Worm (Caenorhabditis elegans): Measurements from ENCODE around the gene D2096.10.

Gene D2096.10

DNA sequence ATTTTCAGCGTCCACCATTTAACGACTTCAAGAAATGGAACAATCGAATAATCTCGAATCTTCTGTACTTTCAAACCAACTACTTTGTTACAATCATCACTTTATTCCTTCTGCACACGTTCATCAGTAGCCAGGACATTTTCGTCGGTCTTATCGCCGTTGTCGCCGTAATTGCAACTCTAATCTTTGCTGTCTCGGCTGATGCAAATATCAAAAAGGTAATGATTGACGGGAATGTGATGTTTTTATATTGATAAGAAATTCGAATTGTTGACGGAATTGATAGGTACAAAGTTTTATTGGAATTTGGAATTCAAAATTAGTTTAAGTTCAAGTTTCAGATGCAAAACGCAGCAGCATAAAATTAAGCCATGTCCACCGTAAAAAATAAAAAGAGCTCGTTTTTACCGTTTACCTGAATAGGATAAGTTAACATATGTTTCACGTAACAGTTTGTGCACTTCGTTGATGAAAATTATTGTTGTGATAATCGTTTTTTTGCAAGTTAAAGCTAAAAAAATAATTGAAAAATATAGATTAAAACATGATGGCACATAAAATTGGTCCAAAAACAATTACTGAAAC lies 8.7 kb downstream of the D2096.10 start:
- TF ChIP-seq aly-1 (tag; optimal IDR thresholded peaks at IDR 0.05) (no peak), tra-4 (tag; optimal IDR thresholded peaks at IDR 0.05) (no peak), hnd-1 (tag; optimal IDR thresholded peaks at IDR 0.05) (no peak), tbx-37 (GFP tag; conservative IDR thresholded peaks at IDR 0.05) (no peak), ceh-13 (GFP tag; optimal IDR thresholded peaks at IDR 0.05) (no peak)

DNA sequence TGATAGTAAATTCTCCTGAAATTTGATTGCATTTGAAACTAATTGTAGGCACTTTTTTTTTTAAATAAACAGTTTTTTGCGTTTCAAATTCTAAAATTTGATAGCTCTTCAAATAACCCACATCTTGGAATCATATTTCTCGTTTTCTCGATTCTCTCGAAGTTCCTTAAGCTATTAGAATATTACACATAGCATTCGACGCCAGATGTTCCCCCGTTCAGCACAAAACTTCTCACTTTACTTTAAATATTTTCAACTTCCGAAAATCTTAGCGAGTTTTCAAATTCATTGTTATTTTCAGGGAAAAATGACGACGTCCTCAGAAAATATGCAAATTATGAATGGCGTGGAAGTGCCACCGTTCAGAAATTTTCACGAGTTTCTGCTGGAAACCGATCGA lies 9.4 kb downstream of the D2096.10 start, which contains the start of gene praf-3:
Gene praf-3 (plus strand): TSS at position 301 of the 400 bp plus-strand sequence.
- TF ChIP-seq scrt-1 (GFP tag; IDR thresholded peaks at IDR 0.05), result no peak
- no peak for TF ChIP-seq ceh-36 (tag; optimal IDR thresholded peaks at IDR 0.05)
- no peak for TF ChIP-seq tbx-37 (GFP tag; conservative IDR thresholded peaks at IDR 0.05)
- TF ChIP-seq ets-7 (tag; optimal IDR thresholded peaks at IDR 0.05), result no peak
- TF ChIP-seq flt-1 (GFP tag; IDR thresholded peaks at IDR 0.05), result no peak
- no peak for TF ChIP-seq pes-1 (GFP tag; IDR thresholded peaks at IDR 0.05)
- TF ChIP-seq aly-1 (tag; optimal IDR thresholded peaks at IDR 0.05), result no peak
- no peak for TF ChIP-seq tbx-11 (GFP tag; IDR thresholded peaks at IDR 0.05)
- TF ChIP-seq F13C5.2 (tag; optimal IDR thresholded peaks at IDR 0.05), result no peak
- no peak for TF ChIP-seq sea-1 (GFP tag; conservative IDR thresholded peaks at IDR 0.05)
- TF ChIP-seq hmbx-1 (tag; optimal IDR thresholded peaks at IDR 0.05), result no peak
- TF ChIP-seq tra-4 (tag; optimal IDR thresholded peaks at IDR 0.05), result no peak
- TF ChIP-seq hnd-1 (tag; optimal IDR thresholded peaks at IDR 0.05), result no peak
- no peak for TF ChIP-seq ama-1 (optimal IDR thresholded peaks at IDR 0.05)
- TF ChIP-seq ceh-13 (GFP tag; optimal IDR thresholded peaks at IDR 0.05), result no peak

DNA sequence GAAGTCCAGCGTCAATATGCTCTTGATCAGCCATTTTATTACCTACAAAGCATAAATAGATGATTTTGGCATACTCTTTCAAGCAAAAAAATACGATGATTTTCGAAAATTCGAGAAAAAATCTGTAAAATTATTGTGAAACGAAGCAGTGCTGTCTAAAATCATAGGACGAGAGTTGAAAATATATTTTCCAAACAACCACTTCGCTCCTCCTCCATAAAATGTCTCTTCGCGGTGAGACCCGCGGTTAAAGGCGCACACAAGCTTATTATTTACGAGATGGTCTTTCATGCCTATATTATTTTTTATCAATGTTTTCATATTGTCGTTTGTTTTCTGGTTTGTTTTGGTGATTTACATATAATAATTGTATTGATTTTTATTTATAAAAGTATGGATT lies 9.8 kb downstream of the D2096.10 start, which contains the start of gene nap-1:
Gene nap-1 (minus strand): TSS at position 42 of the 400 bp plus-strand sequence.
- no peak for TF ChIP-seq sea-1 (GFP tag; conservative IDR thresholded peaks at IDR 0.05)
- TF ChIP-seq hnd-1 (tag; optimal IDR thresholded peaks at IDR 0.05), result no peak
- TF ChIP-seq tra-4 (tag; optimal IDR thresholded peaks at IDR 0.05), result no peak
- TF ChIP-seq pes-1 (GFP tag; IDR thresholded peaks at IDR 0.05), result no peak
- no peak for TF ChIP-seq tbx-11 (GFP tag; IDR thresholded peaks at IDR 0.05)
- no peak for TF ChIP-seq hmbx-1 (tag; optimal IDR thresholded peaks at IDR 0.05)
- TF ChIP-seq flt-1 (GFP tag; IDR thresholded peaks at IDR 0.05), result no peak
- no peak for TF ChIP-seq scrt-1 (GFP tag; IDR thresholded peaks at IDR 0.05)
- no peak for TF ChIP-seq ets-7 (tag; optimal IDR thresholded peaks at IDR 0.05)
- TF ChIP-seq B0310.2 (tag; optimal IDR thresholded peaks at IDR 0.05), result no peak
- TF ChIP-seq ama-1 (optimal IDR thresholded peaks at IDR 0.05), result no peak
- no peak for TF ChIP-seq ceh-13 (GFP tag; optimal IDR thresholded peaks at IDR 0.05)
- no peak for TF ChIP-seq aly-1 (tag; optimal IDR thresholded peaks at IDR 0.05)

DNA sequence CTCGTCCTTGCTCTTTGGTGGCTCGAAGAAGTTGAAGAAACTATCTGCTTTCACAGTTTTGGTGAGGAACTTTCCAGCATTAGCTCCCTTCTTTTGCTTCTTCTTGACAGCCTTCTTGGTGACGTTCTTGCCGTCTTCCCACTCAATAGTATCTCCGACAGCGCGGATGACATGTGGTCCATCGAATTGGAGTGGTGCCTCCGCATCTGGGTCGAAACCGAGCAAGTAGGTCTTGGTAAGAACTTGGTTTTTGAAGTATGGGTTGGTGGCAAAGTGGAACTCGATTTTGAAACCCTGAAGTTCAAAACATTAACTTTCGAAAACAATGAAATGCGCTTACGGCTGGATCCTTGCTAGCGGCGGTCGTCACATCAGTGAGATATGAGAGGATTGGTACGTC lies 10.8 kb downstream of the D2096.10 start:
- no peak for TF ChIP-seq F13C5.2 (tag; optimal IDR thresholded peaks at IDR 0.05)
- no peak for TF ChIP-seq pes-1 (GFP tag; IDR thresholded peaks at IDR 0.05)
- no peak for TF ChIP-seq tra-4 (tag; optimal IDR thresholded peaks at IDR 0.05)
- TF ChIP-seq sea-1 (GFP tag; conservative IDR thresholded peaks at IDR 0.05), result no peak
- no peak for TF ChIP-seq B0310.2 (tag; optimal IDR thresholded peaks at IDR 0.05)
- no peak for TF ChIP-seq ceh-13 (GFP tag; optimal IDR thresholded peaks at IDR 0.05)
- no peak for TF ChIP-seq hnd-1 (tag; optimal IDR thresholded peaks at IDR 0.05)
- no peak for TF ChIP-seq tbx-11 (GFP tag; IDR thresholded peaks at IDR 0.05)
- TF ChIP-seq ets-7 (tag; optimal IDR thresholded peaks at IDR 0.05), result no peak
- TF ChIP-seq ceh-36 (tag; optimal IDR thresholded peaks at IDR 0.05), result no peak
- no peak for TF ChIP-seq flt-1 (GFP tag; IDR thresholded peaks at IDR 0.05)
- no peak for TF ChIP-seq tbx-37 (GFP tag; conservative IDR thresholded peaks at IDR 0.05)
- TF ChIP-seq scrt-1 (GFP tag; IDR thresholded peaks at IDR 0.05), result no peak
- TF ChIP-seq ama-1 (optimal IDR thresholded peaks at IDR 0.05), result no peak
- no peak for TF ChIP-seq aly-1 (tag; optimal IDR thresholded peaks at IDR 0.05)
- no peak for TF ChIP-seq hmbx-1 (tag; optimal IDR thresholded peaks at IDR 0.05)
- TF ChIP-seq hmg-4 (GFP tag; optimal IDR thresholded peaks at IDR 0.05), result no peak

DNA sequence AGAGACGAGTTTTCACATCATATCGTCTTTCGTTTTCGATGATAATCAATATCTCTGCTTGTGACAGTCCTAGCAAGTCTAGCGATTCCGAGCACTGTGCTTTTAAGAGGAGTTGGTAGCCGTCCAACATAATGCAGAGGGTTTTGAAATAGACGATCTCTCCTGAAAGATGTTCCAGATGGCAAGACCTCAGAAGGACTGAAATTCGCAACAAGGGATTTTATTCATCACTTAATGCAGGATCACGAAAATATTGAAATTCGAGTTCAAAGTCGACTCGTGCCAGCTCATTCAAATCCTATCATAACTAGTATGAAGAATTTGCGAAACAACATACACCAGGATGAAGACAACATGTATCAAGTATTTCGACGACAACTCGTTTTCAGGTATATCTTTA lies 11.5 kb downstream of the D2096.10 start, which contains the start of gene D2096.7:
Gene D2096.7 (minus strand): TSS at position 130 of the 400 bp plus-strand sequence.
- TF ChIP-seq flt-1 (GFP tag; IDR thresholded peaks at IDR 0.05), result no peak
- no peak for TF ChIP-seq sea-1 (GFP tag; conservative IDR thresholded peaks at IDR 0.05)
- no peak for TF ChIP-seq aly-1 (tag; optimal IDR thresholded peaks at IDR 0.05)
- TF ChIP-seq scrt-1 (GFP tag; IDR thresholded peaks at IDR 0.05), result no peak
- no peak for TF ChIP-seq F13C5.2 (tag; optimal IDR thresholded peaks at IDR 0.05)
- TF ChIP-seq ama-1 (optimal IDR thresholded peaks at IDR 0.05), result no peak
- no peak for TF ChIP-seq hmg-4 (GFP tag; optimal IDR thresholded peaks at IDR 0.05)
- TF ChIP-seq ceh-36 (tag; optimal IDR thresholded peaks at IDR 0.05), result no peak
- no peak for TF ChIP-seq pes-1 (GFP tag; IDR thresholded peaks at IDR 0.05)
- TF ChIP-seq tra-4 (tag; optimal IDR thresholded peaks at IDR 0.05), result no peak
- TF ChIP-seq ceh-13 (GFP tag; optimal IDR thresholded peaks at IDR 0.05), result no peak

DNA sequence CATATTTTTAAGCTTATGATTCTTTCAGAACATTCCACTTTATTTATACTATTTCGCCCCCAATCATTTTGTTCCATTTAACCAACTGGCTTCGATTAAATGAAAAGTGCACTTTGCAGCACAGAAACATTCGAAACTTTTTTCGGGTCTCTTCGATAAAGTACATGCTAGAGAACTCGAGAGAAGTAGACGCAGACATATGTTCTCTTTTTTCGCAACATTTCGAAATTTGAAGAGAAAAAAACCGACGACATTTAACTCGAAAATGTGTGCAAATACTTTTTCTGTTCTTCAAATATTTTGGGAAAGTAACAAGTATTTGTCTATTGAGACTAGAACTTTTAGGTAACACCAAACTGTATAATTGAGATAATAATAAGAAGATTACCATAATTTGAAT lies 12.1 kb downstream of the D2096.10 start:
- no peak for TF ChIP-seq flt-1 (GFP tag; IDR thresholded peaks at IDR 0.05)
- TF ChIP-seq pes-1 (GFP tag; IDR thresholded peaks at IDR 0.05), result no peak
- no peak for TF ChIP-seq ceh-36 (tag; optimal IDR thresholded peaks at IDR 0.05)
- no peak for TF ChIP-seq aly-1 (tag; optimal IDR thresholded peaks at IDR 0.05)

DNA sequence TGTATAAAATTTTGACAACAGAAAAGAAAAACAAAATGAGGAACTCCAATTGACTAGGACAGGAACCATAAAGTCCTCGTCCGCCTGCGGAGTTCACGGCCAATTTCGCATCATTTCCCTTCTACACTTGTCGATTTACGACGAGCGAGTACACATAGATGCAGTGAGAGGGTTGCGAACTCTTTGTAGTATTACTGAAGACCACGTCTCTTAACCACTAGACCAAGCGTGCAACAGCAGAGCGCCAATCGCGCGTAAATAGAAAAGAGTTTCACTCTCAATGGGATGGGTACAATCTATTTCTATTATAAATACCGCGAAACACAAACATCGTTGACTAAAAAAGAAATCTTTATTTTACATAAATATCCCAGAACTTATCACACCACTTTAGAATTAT lies 13.7 kb downstream of the D2096.10 start:
- TF ChIP-seq ets-7 (tag; optimal IDR thresholded peaks at IDR 0.05) (peak; percentile 75), hmbx-1 (tag; optimal IDR thresholded peaks at IDR 0.05) (peak; percentile 88), ceh-13 (GFP tag; optimal IDR thresholded peaks at IDR 0.05) (peak; percentile 82), tbx-37 (GFP tag; conservative IDR thresholded peaks at IDR 0.05) (peak; percentile 94), aly-1 (tag; optimal IDR thresholded peaks at IDR 0.05) (peak; percentile 91), sea-1 (GFP tag; conservative IDR thresholded peaks at IDR 0.05) (peak; percentile 92), flt-1 (GFP tag; IDR thresholded peaks at IDR 0.05) (peak; percentile 94), tra-4 (tag; optimal IDR thresholded peaks at IDR 0.05) (peak; percentile 84), B0310.2 (tag; optimal IDR thresholded peaks at IDR 0.05) (peak; percentile 85), F13C5.2 (tag; optimal IDR thresholded peaks at IDR 0.05) (peak; percentile 92), tbx-11 (GFP tag; IDR thresholded peaks at IDR 0.05) (peak; percentile 88), ama-1 (optimal IDR thresholded peaks at IDR 0.05) (no peak), ceh-36 (tag; optimal IDR thresholded peaks at IDR 0.05) (peak; percentile 91), hmg-4 (GFP tag; optimal IDR thresholded peaks at IDR 0.05) (peak; percentile 96), pes-1 (GFP tag; IDR thresholded peaks at IDR 0.05) (peak; percentile 94), scrt-1 (GFP tag; IDR thresholded peaks at IDR 0.05) (peak; percentile 93), hnd-1 (tag; optimal IDR thresholded peaks at IDR 0.05) (peak; percentile 82)

Data from whole organism, early embryonic.